Worm (Caenorhabditis elegans) whole organism, L3 larva: Measurements from ENCODE around the gene gnrr-4.

Source experiments
- R02D3.7 ChIP-seq: fragments of 150-350 bp; optimal IDR thresholded peaks from 2 replicates; lab custom pipeline; 2014; ENCODE audit warnings: missing biosample characterization, missing genetic modification characterization
- ZK546.5 ChIP-seq: sonication (generic microtip); optimal IDR thresholded peaks from 2 replicates; lab custom pipeline; 2017; ENCODE audit warnings: missing biosample characterization, missing genetic modification characterization
- aly-2 ChIP-seq: fragments of 150-350 bp; optimal IDR thresholded peaks from 2 replicates; lab custom pipeline; 2014; ENCODE audit warnings: missing biosample characterization, missing genetic modification characterization
- ama-1 ChIP-seq: fragments of 150-350 bp; optimal IDR thresholded peaks from 2 replicates; lab custom pipeline; 2018
- ceh-16 ChIP-seq: sonication (generic microtip); optimal IDR thresholded peaks from 2 replicates; lab custom pipeline; 2017; ENCODE audit warnings: missing biosample characterization, missing genetic modification characterization
- ceh-28 ChIP-seq: fragments of 150-350 bp; optimal IDR thresholded peaks from 2 replicates; lab custom pipeline; 2014; ENCODE audit warnings: missing biosample characterization, missing genetic modification reagents, missing genetic modification characterization
- ceh-82 ChIP-seq: fragments of 150-350 bp; optimal IDR thresholded peaks from 2 replicates; lab custom pipeline; 2014; ENCODE audit warnings: missing biosample characterization, missing genetic modification characterization
- ceh-9 ChIP-seq: sonication (generic microtip); optimal IDR thresholded peaks from 2 replicates; lab custom pipeline; 2018; ENCODE audit warnings: missing biosample characterization, missing genetic modification characterization
- daf-12 ChIP-seq: fragments of 150-350 bp; optimal IDR thresholded peaks from 2 replicates; lab custom pipeline; 2014; ENCODE audit warnings: missing biosample characterization, missing genetic modification reagents, missing genetic modification characterization
- egl-27 ChIP-seq: sonication (generic microtip); optimal IDR thresholded peaks from 4 replicates; lab custom pipeline; 2017; ENCODE audit warnings: missing biosample characterization, missing genetic modification reagents, missing genetic modification characterization
- egl-5 ChIP-seq: fragments of 150-350 bp; optimal IDR thresholded peaks from 2 replicates; lab custom pipeline; 2017; ENCODE audit warnings: missing biosample characterization, missing genetic modification reagents, missing genetic modification characterization, inconsistent platforms
- elt-1 ChIP-seq: fragments of 150-350 bp; optimal IDR thresholded peaks from 2 replicates; lab custom pipeline; 2014; ENCODE audit warnings: missing biosample characterization, missing genetic modification characterization
- elt-2 ChIP-seq: sonication (generic microtip); optimal IDR thresholded peaks from 2 replicates; lab custom pipeline; 2016; ENCODE audit warnings: missing genetic modification reagents, mild to moderate bottlenecking, missing genetic modification characterization, missing compliant biosample characterization
- elt-3 ChIP-seq, 3 experiments: fragments of 150-350 bp in 1 of 3; sonication (generic microtip) in 2 of 3; optimal IDR thresholded peaks; 2 replicates in 2 of 3; 4 replicates in 1 of 3; lab custom pipeline; 2014 to 2017; ENCODE audit warnings: missing biosample characterization in 3 of 3, missing genetic modification characterization in 3 of 3
- eor-1 ChIP-seq, 2 experiments: fragments of 150-350 bp; optimal IDR thresholded peaks; 2 replicates each; lab custom pipeline; 2014 to 2018; ENCODE audit warnings: missing biosample characterization in 2 of 2, missing genetic modification characterization in 2 of 2
- fkh-10 ChIP-seq: sonication (generic microtip); optimal IDR thresholded peaks from 2 replicates; lab custom pipeline; 2017; ENCODE audit warnings: missing biosample characterization, missing genetic modification reagents, missing genetic modification characterization
- fkh-2 ChIP-seq: fragments of 150-350 bp; optimal IDR thresholded peaks from 2 replicates; lab custom pipeline; 2014; ENCODE audit warnings: missing biosample characterization, missing genetic modification reagents, missing genetic modification characterization
- fos-1 ChIP-seq: fragments of 150-350 bp; optimal IDR thresholded peaks from 2 replicates; lab custom pipeline; 2014; ENCODE audit warnings: missing biosample characterization, missing genetic modification characterization
- hmg-11 ChIP-seq: sonication (generic microtip); optimal IDR thresholded peaks from 2 replicates; lab custom pipeline; 2016; ENCODE audit warnings: missing genetic modification characterization, missing compliant biosample characterization
- jun-1 ChIP-seq: fragments of 150-350 bp; optimal IDR thresholded peaks from 2 replicates; lab custom pipeline; 2014; ENCODE audit warnings: missing biosample characterization, missing genetic modification reagents, missing genetic modification characterization
- lin-15B ChIP-seq: fragments of 150-350 bp; optimal IDR thresholded peaks from 2 replicates; lab custom pipeline; 2014; ENCODE audit warnings: missing biosample characterization, missing genetic modification characterization
- lin-39 ChIP-seq: fragments of 150-350 bp; optimal IDR thresholded peaks from 2 replicates; lab custom pipeline; 2018; ENCODE audit warnings: missing biosample characterization, missing genetic modification reagents, missing genetic modification characterization
- lsy-12 ChIP-seq: sonication (generic microtip); optimal IDR thresholded peaks from 2 replicates; lab custom pipeline; 2016; ENCODE audit warnings: mild to moderate bottlenecking, missing genetic modification characterization, missing compliant biosample characterization
- mdl-1 ChIP-seq: fragments of 150-350 bp; optimal IDR thresholded peaks from 2 replicates; lab custom pipeline; 2014; ENCODE audit warnings: missing biosample characterization, missing genetic modification characterization
- mml-1 ChIP-seq: fragments of 150-350 bp; sonication (generic microtip); optimal IDR thresholded peaks from 3 replicates; lab custom pipeline; 2014; ENCODE audit warnings: missing biosample characterization, missing genetic modification characterization
- nfya-1 ChIP-seq: sonication (generic microtip); optimal IDR thresholded peaks from 2 replicates; lab custom pipeline; 2017; ENCODE audit warnings: missing genetic modification characterization, mild to moderate bottlenecking, missing compliant biosample characterization, antibody characterized with exemption, moderate library complexity; ENCODE audit not compliant: insufficient read depth
- nhr-11 ChIP-seq: fragments of 150-350 bp; optimal IDR thresholded peaks from 2 replicates; lab custom pipeline; 2014; ENCODE audit warnings: missing biosample characterization, missing genetic modification characterization
- nhr-12 ChIP-seq: fragments of 150-350 bp; optimal IDR thresholded peaks from 2 replicates; lab custom pipeline; 2014; ENCODE audit warnings: missing biosample characterization, missing genetic modification characterization
- nhr-23 ChIP-seq: fragments of 150-350 bp; optimal IDR thresholded peaks from 2 replicates; lab custom pipeline; 2014; ENCODE audit warnings: missing biosample characterization, missing genetic modification reagents, missing genetic modification characterization
- nhr-237 ChIP-seq: fragments of 150-350 bp; optimal IDR thresholded peaks from 2 replicates; lab custom pipeline; 2014; ENCODE audit warnings: missing biosample characterization, missing genetic modification characterization
- nhr-25 ChIP-seq: sonication (generic microtip); optimal IDR thresholded peaks from 2 replicates; lab custom pipeline; 2017; ENCODE audit warnings: missing biosample characterization, missing genetic modification characterization
- nhr-28 ChIP-seq: fragments of 150-350 bp; optimal IDR thresholded peaks from 2 replicates; lab custom pipeline; 2014; ENCODE audit warnings: missing biosample characterization, missing genetic modification characterization
- nhr-43 ChIP-seq: sonication (generic microtip); optimal IDR thresholded peaks from 2 replicates; lab custom pipeline; 2016; ENCODE audit warnings: mild to moderate bottlenecking, missing genetic modification characterization, missing compliant biosample characterization; ENCODE audit not compliant: poor library complexity, severe bottlenecking
- nhr-67 ChIP-seq: fragments of 150-350 bp; optimal IDR thresholded peaks from 2 replicates; lab custom pipeline; 2014; ENCODE audit warnings: missing biosample characterization, missing genetic modification characterization
- nhr-76 ChIP-seq: fragments of 150-350 bp; sonication (generic microtip); optimal IDR thresholded peaks from 5 replicates; lab custom pipeline; 2014; ENCODE audit warnings: missing biosample characterization, missing genetic modification characterization
- nhr-77 ChIP-seq: fragments of 150-350 bp; optimal IDR thresholded peaks from 2 replicates; lab custom pipeline; 2014; ENCODE audit warnings: missing biosample characterization, missing genetic modification characterization
- pha-4 ChIP-seq: fragments of 150-350 bp; optimal IDR thresholded peaks from 2 replicates; lab custom pipeline; 2014; ENCODE audit warnings: missing biosample characterization, missing genetic modification reagents, missing genetic modification characterization
- pqm-1 ChIP-seq: fragments of 150-350 bp; optimal IDR thresholded peaks from 2 replicates; lab custom pipeline; 2017; ENCODE audit warnings: missing biosample characterization, missing genetic modification characterization, inconsistent platforms
- sea-2 ChIP-seq: fragments of 150-350 bp; sonication (generic microtip); optimal IDR thresholded peaks from 4 replicates; lab custom pipeline; 2014; ENCODE audit warnings: missing biosample characterization, missing genetic modification reagents, missing genetic modification characterization
- skn-1 ChIP-seq: fragments of 150-350 bp; optimal IDR thresholded peaks from 2 replicates; lab custom pipeline; 2014; ENCODE audit warnings: missing biosample characterization, missing genetic modification characterization
- snpc-4 ChIP-seq: fragments of 150-350 bp; optimal IDR thresholded peaks from 2 replicates; lab custom pipeline; 2014; ENCODE audit warnings: missing biosample characterization, missing genetic modification characterization
- tbx-2 ChIP-seq: sonication (generic microtip); optimal IDR thresholded peaks from 2 replicates; lab custom pipeline; 2016; ENCODE audit warnings: mild to moderate bottlenecking, missing genetic modification characterization, missing compliant biosample characterization
- unc-39 ChIP-seq: sonication (generic microtip); optimal IDR thresholded peaks from 4 replicates; lab custom pipeline; 2017; ENCODE audit warnings: missing biosample characterization, missing genetic modification characterization
- unc-62 ChIP-seq: fragments of 150-350 bp; sonication (generic microtip); optimal IDR thresholded peaks from 4 replicates; lab custom pipeline; 2014; ENCODE audit warnings: missing biosample characterization, missing genetic modification reagents, missing genetic modification characterization
- zag-1 ChIP-seq: fragments of 150-350 bp; optimal IDR thresholded peaks from 2 replicates; lab custom pipeline; 2014; ENCODE audit warnings: missing biosample characterization, missing genetic modification characterization
- ztf-11 ChIP-seq: fragments of 150-350 bp; optimal IDR thresholded peaks from 2 replicates; lab custom pipeline; 2014; ENCODE audit warnings: missing biosample characterization, missing genetic modification characterization
- ztf-4 ChIP-seq: fragments of 150-350 bp; optimal IDR thresholded peaks from 2 replicates; lab custom pipeline; 2014; ENCODE audit warnings: missing biosample characterization, missing genetic modification characterization

Gene gnrr-4

ce11 chrX:5781294-5781693 is 38.2 kb upstream of the gnrr-4 start:
- no peak for TF ChIP-seq nhr-12 (tag; lab: Kevin White, UChicago)
- TF ChIP-seq pha-4 (tag; lab: Kevin White, UChicago), result peak; percentile 62

DNA sequence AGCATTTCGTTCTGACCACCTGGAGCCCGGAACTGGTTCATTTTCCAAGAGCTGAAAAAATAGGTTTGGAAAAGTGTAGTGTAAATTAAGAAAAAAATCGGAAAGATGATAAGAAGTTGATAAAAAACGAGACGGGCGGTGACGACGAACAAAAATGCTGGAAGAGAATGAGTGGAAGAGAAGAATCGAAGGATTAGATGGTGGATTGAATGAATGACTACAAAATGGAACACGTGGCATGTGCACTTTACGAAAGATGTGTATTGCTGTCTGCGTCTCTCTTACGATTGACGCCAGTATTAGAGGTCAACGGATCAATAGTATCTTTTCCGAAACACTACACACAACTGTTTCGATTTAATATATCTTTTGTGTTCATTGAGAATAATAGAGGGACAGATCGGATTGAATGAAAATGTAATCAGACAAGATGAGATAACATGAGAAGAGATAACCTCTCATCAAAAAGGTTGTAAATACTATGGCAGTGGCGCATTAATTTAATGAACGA is 37.6 kb upstream of the gnrr-4 start, which contains the start of gene sft-4:
sft-4 (minus strand) TSS at position 51 of the 511 bp plus-strand sequence.
- TF ChIP-seq jun-1 (tag; lab: Kevin White, UChicago), result peak; percentile 22
- no peak for TF ChIP-seq eor-1 (tag; optimal IDR thresholded peaks at IDR 0.05; lab: Kevin White, UChicago)
- no peak for TF ChIP-seq unc-39 (tag; lab: Kevin White, UChicago)
- TF ChIP-seq pha-4 (tag; lab: Kevin White, UChicago), result peak; percentile 20
- TF ChIP-seq elt-2 (tag; lab: Kevin White, UChicago), result peak; percentile 56
- TF ChIP-seq nhr-23 (tag; lab: Kevin White, UChicago), result peak; percentile 88
- TF ChIP-seq ceh-28, result peak; percentile 53
- no peak for TF ChIP-seq elt-1 (tag; lab: Kevin White, UChicago)
- TF ChIP-seq hmg-11 (tag; lab: Kevin White, UChicago), result peak; percentile 25
- peak; percentile 38 for TF ChIP-seq nfya-1 (tag; lab: Kevin White, UChicago)
- TF ChIP-seq lsy-12, result no peak
- peak; percentile 65 for TF ChIP-seq nhr-25 (tag; lab: Kevin White, UChicago)
- peak; percentile 67 for TF ChIP-seq nhr-43 (tag; lab: Kevin White, UChicago)
- TF ChIP-seq, all 47 proteins: peak for 9

DNA sequence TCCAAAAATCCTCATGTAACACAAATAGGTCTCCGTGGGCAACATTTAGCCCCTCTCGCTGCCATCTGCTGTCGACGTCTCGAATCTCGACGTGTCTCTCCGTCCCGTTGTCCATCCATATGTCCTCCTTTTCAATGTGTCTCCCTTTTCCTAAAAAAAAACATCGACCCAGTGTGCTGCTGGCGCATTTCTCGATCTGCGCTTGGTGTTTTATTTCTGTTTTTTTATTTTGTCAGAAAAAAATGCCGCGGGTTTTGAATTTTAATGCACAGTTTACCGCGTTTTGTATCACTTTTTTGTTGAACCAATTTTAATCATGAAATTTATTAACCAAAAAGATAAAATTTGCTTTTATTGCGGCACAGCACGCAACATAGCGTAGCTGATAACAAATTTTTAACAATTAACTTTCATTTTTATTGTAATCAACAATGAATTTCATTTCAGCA is 32.7 kb upstream of the gnrr-4 start:
- TF ChIP-seq nhr-11 (tag; lab: Kevin White, UChicago) (no peak), ztf-11 (no peak), elt-2 (tag; lab: Kevin White, UChicago) (peak; percentile 75), eor-1 (tag; optimal IDR thresholded peaks at IDR 0.05; lab: Kevin White, UChicago) (no peak), lin-15B (tag; lab: Kevin White, UChicago) (peak; percentile 69), daf-12 (no peak), lin-39 (tag; lab: Kevin White, UChicago) (peak; percentile 72), unc-39 (tag; lab: Kevin White, UChicago) (no peak), egl-27 (tag; lab: Kevin White, UChicago) (no peak), nhr-76 (no peak), ztf-4 (tag; lab: Kevin White, UChicago) (no peak), egl-5 (tag; lab: Kevin White, UChicago) (peak; percentile 71), nhr-25 (tag; lab: Kevin White, UChicago) (no peak), fkh-2 (tag; lab: Kevin White, UChicago) (no peak), ceh-82 (tag; lab: Kevin White, UChicago) (no peak), tbx-2 (tag; lab: Kevin White, UChicago) (peak; percentile 17), nhr-43 (tag; lab: Kevin White, UChicago) (no peak), ZK546.5 (tag; lab: Kevin White, UChicago) (no peak), skn-1 (tag; lab: Kevin White, UChicago) (no peak), nfya-1 (tag; lab: Kevin White, UChicago) (peak; percentile 69), snpc-4 (tag; lab: Kevin White, UChicago) (peak; percentile 68), mml-1 (no peak), nhr-28 (no peak), elt-1 (tag; lab: Kevin White, UChicago) (no peak), R02D3.7 (tag; lab: Kevin White, UChicago) (no peak), sea-2 (GFP tag; lab: Kevin White, UChicago) (no peak), mdl-1 (no peak), unc-62 (GFP tag; lab: Kevin White, UChicago) (no peak), jun-1 (tag; lab: Kevin White, UChicago) (no peak), nhr-23 (tag; lab: Kevin White, UChicago) (peak; percentile 80), zag-1 (no peak), nhr-67 (tag; lab: Kevin White, UChicago) (no peak), ceh-16 (tag; lab: Kevin White, UChicago) (peak; percentile 27), nhr-77 (tag; lab: Kevin White, UChicago) (no peak), lsy-12 (no peak), fkh-10 (GFP tag; lab: Kevin White, UChicago) (peak; percentile 24), aly-2 (tag; lab: Kevin White, UChicago) (no peak), elt-3 (tag; optimal IDR thresholded peaks at IDR 0.05; lab: Kevin White, UChicago) (no peak), nhr-12 (tag; lab: Kevin White, UChicago) (no peak), hmg-11 (tag; lab: Kevin White, UChicago) (peak; percentile 50), fos-1 (no peak), ama-1 (lab: Kevin White, UChicago) (no peak), pha-4 (tag; lab: Kevin White, UChicago) (peak; percentile 51), nhr-237 (tag; lab: Kevin White, UChicago) (no peak), pqm-1 (peak; percentile 1), ceh-28 (no peak), ceh-9 (tag; lab: Kevin White, UChicago) (no peak)
- TF ChIP-seq, all 47 proteins: peak for 13
